Fruit fly (Drosophila melanogaster) Kc167 (cell line): ENCODE data around the gene CG3919.

ENCODE experiments used
- Myc ChIP-seq: fragments of >200 bp; optimal IDR thresholded peaks from 2 replicates; lab custom pipeline; 2017; ENCODE audit warnings: missing external identifiers
- Sin3A ChIP-seq: fragments of >200 bp; optimal IDR thresholded peaks from 2 replicates; lab custom pipeline; 2018; ENCODE audit warnings: missing external identifiers
- h ChIP-seq: fragments of >200 bp; optimal IDR thresholded peaks from 3 replicates; lab custom pipeline; 2018; ENCODE audit warnings: missing external identifiers
- insv ChIP-seq: fragments of >200 bp; optimal IDR thresholded peaks from 3 replicates; lab custom pipeline; 2018; ENCODE audit warnings: missing external identifiers
- psq ChIP-seq: fragments of >200 bp; optimal IDR thresholded peaks from 2 replicates; lab custom pipeline; 2017; ENCODE audit warnings: missing external identifiers
- ttk ChIP-seq: sonication (Bioruptor generic); optimal IDR thresholded peaks from 2 replicates; lab custom pipeline; 2017; ENCODE audit warnings: missing external identifiers

Gene CG3919

dm6 chr3L:14410146-14410676, at the start of gene CG3919:
CG3919 (plus strand) TSS chr3L:14410626.
- TF ChIP-seq Sin3A (lab: Kevin White, UChicago) = no peak
- no peak for TF ChIP-seq Myc (lab: Kevin White, UChicago)
- no peak for TF ChIP-seq psq (lab: Kevin White, UChicago)
- no peak for TF ChIP-seq insv (lab: Kevin White, UChicago)
- TF ChIP-seq h (lab: Kevin White, UChicago) = no peak
- no peak for TF ChIP-seq ttk

DNA sequence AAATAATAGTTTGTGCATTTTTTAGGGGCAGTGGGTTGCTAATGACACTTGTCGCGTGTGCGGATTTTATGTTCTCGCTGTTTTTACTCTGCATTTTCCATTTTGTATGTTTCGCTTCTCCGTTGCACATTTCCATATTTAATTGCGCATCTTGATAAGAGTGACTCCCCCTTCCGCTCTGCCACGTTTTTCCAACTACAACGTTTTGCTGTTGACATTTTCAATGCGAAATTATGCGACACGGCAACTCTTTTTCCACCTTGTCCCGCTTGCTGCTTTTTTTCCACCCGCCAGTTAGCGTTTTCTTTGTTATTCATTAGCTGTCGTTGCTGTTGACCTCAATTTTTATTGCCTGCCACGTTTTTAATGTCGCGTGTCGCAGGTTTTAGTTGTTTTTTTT, 48.4 kb upstream of the CG3919 start:
- TF ChIP-seq insv (lab: Kevin White, UChicago) (no peak), Myc (lab: Kevin White, UChicago) (no peak), Sin3A (lab: Kevin White, UChicago) (no peak), psq (lab: Kevin White, UChicago) (no peak)

- TF ChIP-seq Myc (lab: Kevin White, UChicago) = no peak
- TF ChIP-seq Sin3A (lab: Kevin White, UChicago) = no peak
- no peak for TF ChIP-seq ttk
- TF ChIP-seq h (lab: Kevin White, UChicago) = no peak
- TF ChIP-seq psq (lab: Kevin White, UChicago) = no peak
- no peak for TF ChIP-seq insv (lab: Kevin White, UChicago)
These were observed 47.8 kb upstream of the CG3919 start for dm6 chr3L:14362660-14363059.

DNA sequence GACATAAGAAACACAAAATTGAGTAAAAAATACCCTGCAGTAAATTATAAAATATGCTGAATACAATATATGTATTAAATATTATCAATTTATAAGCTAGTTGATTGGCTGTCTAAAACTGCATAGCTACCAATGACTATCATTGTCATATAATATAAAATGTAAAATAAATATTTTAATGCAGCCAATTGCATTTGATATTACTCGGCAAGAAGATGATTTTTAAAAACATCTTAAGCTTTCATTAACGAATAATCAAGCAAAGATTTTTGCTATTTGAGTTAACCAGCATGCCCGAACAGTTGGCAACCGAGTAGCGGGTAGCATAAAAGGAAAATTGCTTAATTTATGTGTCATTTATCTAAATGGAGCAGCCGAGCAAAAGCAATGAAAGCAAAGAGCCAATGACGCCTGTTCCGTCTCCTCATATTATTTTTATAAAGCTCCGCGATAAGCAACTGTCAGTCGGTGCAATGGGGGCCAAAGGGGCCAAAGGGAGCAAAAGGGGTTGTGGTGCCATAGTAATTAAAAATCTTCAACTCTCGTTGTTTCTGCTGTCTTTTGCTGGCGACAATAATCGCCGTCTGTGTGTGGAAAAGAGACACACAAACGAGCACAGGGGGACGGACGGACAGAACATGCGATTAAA, 47.2 kb upstream of the CG3919 start:
- TF ChIP-seq Sin3A (lab: Kevin White, UChicago) = no peak
- TF ChIP-seq psq (lab: Kevin White, UChicago) = no peak
- TF ChIP-seq Myc (lab: Kevin White, UChicago) = no peak
- TF ChIP-seq ttk = no peak
- TF ChIP-seq h (lab: Kevin White, UChicago) = no peak
- no peak for TF ChIP-seq insv (lab: Kevin White, UChicago)

DNA sequence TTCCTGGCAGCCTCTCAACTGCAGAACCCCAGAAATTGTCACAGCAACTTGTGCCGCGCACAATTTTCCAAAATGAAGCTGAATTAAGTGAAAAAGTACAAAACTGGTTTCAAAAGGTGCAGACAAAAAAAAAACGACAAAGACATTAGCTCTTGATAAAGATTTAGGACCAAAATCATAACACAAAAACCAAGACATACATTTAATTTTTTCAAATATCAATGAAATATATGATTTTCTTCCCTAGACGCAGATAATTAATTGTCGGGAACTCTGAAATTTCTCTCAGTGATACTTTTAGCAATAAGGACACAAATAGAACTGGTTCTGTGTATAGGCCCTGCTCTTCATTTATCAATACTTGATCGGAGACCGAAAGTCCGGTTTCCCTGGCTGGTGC, 45.7 kb upstream of the CG3919 start:
- TF ChIP-seq ttk (no peak), psq (lab: Kevin White, UChicago) (no peak), Myc (lab: Kevin White, UChicago) (no peak), insv (lab: Kevin White, UChicago) (no peak), Sin3A (lab: Kevin White, UChicago) (no peak), h (lab: Kevin White, UChicago) (no peak)

dm6 chr3L:14365440-14365839, 45.0 kb upstream of the CG3919 start:
- TF ChIP-seq Sin3A (lab: Kevin White, UChicago) (no peak), Myc (lab: Kevin White, UChicago) (no peak), ttk (no peak)

- TF ChIP-seq Myc (lab: Kevin White, UChicago) = no peak
- no peak for TF ChIP-seq ttk
These were observed 44.3 kb upstream of the CG3919 start for dm6 chr3L:14366124-14366523.

- TF ChIP-seq Sin3A (lab: Kevin White, UChicago) = no peak
- TF ChIP-seq insv (lab: Kevin White, UChicago) = no peak
- no peak for TF ChIP-seq ttk
- TF ChIP-seq h (lab: Kevin White, UChicago) = no peak
- TF ChIP-seq psq (lab: Kevin White, UChicago) = no peak
- TF ChIP-seq Myc (lab: Kevin White, UChicago) = no peak
These were observed 40.8 kb upstream of the CG3919 start, which contains the start of gene CG13481 for dm6 chr3L:14369607-14370006. CG13481 (minus strand) TSS chr3L:14369707.

- no peak for TF ChIP-seq Myc (lab: Kevin White, UChicago)
- TF ChIP-seq psq (lab: Kevin White, UChicago) = no peak
- TF ChIP-seq insv (lab: Kevin White, UChicago) = no peak
- TF ChIP-seq ttk = no peak
- TF ChIP-seq Sin3A (lab: Kevin White, UChicago) = no peak
- TF ChIP-seq h (lab: Kevin White, UChicago) = no peak
These were observed 35.9 kb upstream of the CG3919 start for dm6 chr3L:14374499-14374898.

DNA sequence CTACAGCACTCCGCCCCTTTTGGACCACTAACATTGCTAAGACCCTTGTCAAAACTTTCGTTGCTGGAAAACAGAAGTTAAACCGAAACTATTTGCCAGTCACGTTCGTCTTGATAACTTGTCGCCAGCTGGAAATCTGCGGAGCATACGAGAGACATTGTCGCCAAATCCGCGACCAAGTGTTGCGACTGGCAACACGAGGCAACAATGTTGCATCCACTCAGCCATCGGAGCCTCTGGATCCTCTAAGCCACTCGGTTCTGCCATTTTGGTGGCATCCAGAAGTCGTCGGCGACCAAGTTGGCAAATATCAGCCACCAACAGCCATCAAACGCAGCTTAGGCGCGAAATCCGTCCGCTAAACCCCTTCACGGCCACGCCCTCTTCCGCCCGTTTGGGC, 34.6 kb upstream of the CG3919 start:
- no peak for TF ChIP-seq insv (lab: Kevin White, UChicago)
- no peak for TF ChIP-seq psq (lab: Kevin White, UChicago)
- TF ChIP-seq Myc (lab: Kevin White, UChicago) = no peak
- TF ChIP-seq h (lab: Kevin White, UChicago) = no peak
- no peak for TF ChIP-seq Sin3A (lab: Kevin White, UChicago)
- TF ChIP-seq ttk = no peak

DNA sequence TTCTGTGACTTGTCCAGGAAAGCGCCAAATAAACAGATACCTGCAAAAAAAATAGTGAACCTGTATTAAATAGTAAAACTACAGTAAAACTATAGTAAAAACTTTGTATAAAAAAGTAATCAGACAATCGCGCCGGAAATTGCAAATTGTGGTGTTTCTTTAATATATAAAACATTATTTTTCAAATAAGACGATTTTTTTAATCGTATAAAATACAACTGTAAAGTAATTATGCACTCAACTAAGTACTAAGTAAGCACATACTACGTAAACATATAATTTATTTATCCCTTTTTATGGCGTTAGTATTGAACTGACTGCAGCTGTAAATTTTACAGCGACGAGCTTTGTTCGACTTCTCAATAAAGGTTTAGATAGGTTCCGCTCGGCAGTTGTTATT, 28.9 kb upstream of the CG3919 start, which contains the start of gene CG43120:
Gene CG43120 (plus strand): TSS at position 391 of the 400 bp plus-strand sequence.
- TF ChIP-seq Myc (lab: Kevin White, UChicago) (no peak), insv (lab: Kevin White, UChicago) (no peak), Sin3A (lab: Kevin White, UChicago) (no peak), h (lab: Kevin White, UChicago) (no peak), psq (lab: Kevin White, UChicago) (no peak), ttk (no peak)

DNA sequence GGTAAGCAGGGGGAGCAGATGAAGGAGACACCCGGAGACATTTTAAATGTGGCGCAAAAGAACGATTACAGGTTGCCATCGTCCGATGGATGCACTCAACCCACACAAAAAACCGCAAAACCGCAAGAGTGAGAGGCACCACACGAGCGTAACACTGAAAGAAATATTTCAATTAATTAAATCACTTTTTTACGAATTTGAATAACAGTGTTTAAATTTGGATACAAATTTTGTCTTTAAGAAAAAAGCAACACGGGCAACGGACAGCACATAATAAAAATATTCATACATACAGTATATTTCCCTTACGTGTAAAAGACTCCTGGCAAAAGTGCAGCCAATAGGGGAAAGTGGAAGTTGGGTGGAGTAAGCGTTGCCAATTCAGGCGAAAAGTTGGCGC, 21.2 kb upstream of the CG3919 start:
- TF ChIP-seq insv (lab: Kevin White, UChicago) (no peak), Myc (lab: Kevin White, UChicago) (no peak), psq (lab: Kevin White, UChicago) (no peak), h (lab: Kevin White, UChicago) (no peak), ttk (no peak), Sin3A (lab: Kevin White, UChicago) (no peak)
